Fruit fly (Drosophila melanogaster): ENCODE measurements around the gene Eig71Ef.

Gene Eig71Ef

DNA sequence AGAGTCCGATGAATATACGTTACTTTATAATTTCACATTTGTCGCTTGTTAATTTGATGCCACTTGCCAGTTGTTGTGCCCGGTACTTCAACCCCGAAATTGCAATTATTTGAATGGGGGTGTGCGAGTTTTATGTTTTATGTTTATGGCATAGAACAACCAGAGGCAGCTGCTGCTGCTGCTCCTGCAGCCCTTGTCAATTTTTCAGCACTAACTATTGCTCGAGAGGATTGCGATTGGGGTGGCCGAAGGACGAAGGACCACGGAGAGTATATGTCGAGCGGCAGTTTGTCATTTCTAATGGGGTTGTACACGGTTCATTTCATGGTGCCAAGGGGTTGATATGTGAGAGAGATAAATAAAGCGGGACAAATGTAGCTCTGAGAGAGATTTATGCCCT is 33.1 kb downstream of the Eig71Ef start:
- TF ChIP-seq CG15710 (tag; optimal IDR thresholded peaks at IDR 0.05) (no peak), CG4496 (GFP tag; IDR thresholded peaks at IDR 0.05) (peak; percentile 11; the same call in 1 of the 3 replicates), CG9948 (tag; optimal IDR thresholded peaks at IDR 0.05) (no peak), Snoo (tag; optimal IDR thresholded peaks at IDR 0.05) (no peak)

DNA sequence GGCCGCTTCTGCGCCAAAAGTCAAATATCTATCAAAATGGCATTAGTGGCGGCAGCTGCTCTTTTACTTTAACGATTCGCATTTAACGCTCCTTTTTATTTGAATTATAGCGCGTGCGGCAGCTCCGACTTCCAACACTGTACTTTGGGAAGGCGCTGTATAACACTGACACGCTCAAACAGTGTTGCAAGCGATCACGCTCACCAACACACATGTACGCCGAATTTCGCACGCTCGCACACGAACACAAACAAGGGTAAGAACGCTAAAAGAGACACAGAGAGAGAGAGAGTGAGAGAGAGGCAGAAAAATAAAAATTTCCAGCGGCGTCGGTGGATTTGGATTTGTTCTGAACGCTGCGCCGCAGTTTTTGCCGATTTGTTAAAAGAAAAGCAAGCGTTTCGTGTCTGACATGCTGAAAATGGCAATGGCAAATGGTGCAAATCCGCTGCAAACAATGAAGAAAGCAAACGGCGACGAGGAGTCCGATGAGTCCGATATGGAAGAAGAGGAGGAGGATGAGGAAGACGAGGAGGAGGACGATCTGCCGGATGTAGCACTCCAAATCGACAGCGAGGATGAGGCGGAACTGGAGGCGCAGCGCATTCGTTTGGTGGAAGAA is 37.5 kb downstream of the Eig71Ef start, which contains the start of gene Phs:
TSS of gene Phs (plus strand) at position 276 of the 622 bp plus-strand sequence.
- TF ChIP-seq CG10348 (GFP tag; IDR thresholded peaks at IDR 0.05) (no peak), CG32121 (GFP tag; IDR thresholded peaks at IDR 0.05) (peak; percentile 73), Pif1A (GFP tag; optimal IDR thresholded peaks at IDR 0.05) (no peak), CG12605 (GFP tag; IDR thresholded peaks at IDR 0.05) (no peak), CG13204 (GFP tag; optimal IDR thresholded peaks at IDR 0.05) (peak; percentile 38), CG8301 (tag; optimal IDR thresholded peaks at IDR 0.05) (no peak), EcR (GFP tag; optimal IDR thresholded peaks at IDR 0.05) (peak; percentile 64), CG15710 (tag; optimal IDR thresholded peaks at IDR 0.05) (peak; percentile 46), fd96Ca (GFP tag; IDR thresholded peaks at IDR 0.05) (peak; percentile 81), CG17806 (tag; optimal IDR thresholded peaks at IDR 0.05) (peak; percentile 27), CG8159 (tag; optimal IDR thresholded peaks at IDR 0.05) (peak; percentile 52), D1 (tag; optimal IDR thresholded peaks at IDR 0.05) (peak; percentile 9), CG34367 (tag; optimal IDR thresholded peaks at IDR 0.05) (peak; percentile 44), CG9948 (tag; optimal IDR thresholded peaks at IDR 0.05) (no peak), rn (GFP tag; IDR thresholded peaks at IDR 0.05) (no peak), Snoo (tag; optimal IDR thresholded peaks at IDR 0.05) (peak; percentile 73), Ets98B (GFP tag; IDR thresholded peaks at IDR 0.05) (peak; percentile 76), CG14655 (GFP tag; optimal IDR thresholded peaks at IDR 0.05) (no peak), gl (tag; optimal IDR thresholded peaks at IDR 0.05) (peak; percentile 2), Pif1B (GFP tag; optimal IDR thresholded peaks at IDR 0.05) (peak; percentile 63), CG4496 (GFP tag; IDR thresholded peaks at IDR 0.05) (peak; percentile 82)

DNA sequence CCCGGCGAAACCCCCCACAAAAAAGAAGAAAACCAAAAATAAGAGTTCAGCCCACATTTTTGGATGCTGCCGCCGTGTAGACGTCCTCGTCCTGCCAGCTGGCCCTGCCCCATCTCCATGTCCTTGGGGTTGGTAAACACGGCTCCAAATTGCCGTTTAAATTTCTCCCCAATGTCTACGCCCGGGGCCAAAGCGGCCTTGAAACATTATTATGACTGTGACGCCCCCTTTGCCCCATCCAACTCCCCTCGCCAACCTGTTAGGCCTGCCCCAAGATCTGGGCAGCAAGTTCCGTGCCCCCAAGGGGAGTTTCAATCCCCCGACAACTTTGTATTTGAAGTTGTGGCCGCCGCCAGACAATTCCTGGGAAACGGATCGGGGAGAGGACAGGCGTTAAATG is 40.3 kb downstream of the Eig71Ef start:
- TF ChIP-seq CG34367 (tag; optimal IDR thresholded peaks at IDR 0.05): no peak
- TF ChIP-seq Pif1A (GFP tag; optimal IDR thresholded peaks at IDR 0.05): no peak

DNA sequence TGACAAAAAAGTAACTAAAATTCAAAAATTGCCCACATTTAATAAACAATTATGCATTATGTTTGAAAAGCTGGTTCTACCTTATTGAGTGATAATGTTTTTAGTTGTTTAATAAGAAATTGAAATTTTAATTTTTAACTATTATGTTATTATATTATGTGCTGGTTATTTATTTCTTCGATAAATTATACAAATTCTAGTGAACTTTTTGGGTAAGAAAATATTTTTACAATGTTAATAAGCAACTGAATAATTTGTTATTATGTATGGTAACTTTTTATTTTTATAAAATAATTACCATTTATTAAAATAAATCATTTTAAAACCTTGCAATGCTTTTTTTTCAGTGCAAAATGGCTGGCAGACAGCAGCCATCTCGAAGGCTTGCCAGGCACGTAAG is 40.7 kb downstream of the Eig71Ef start:
- TF ChIP-seq CG14655 (GFP tag; optimal IDR thresholded peaks at IDR 0.05): no peak
- TF ChIP-seq CG9948 (tag; optimal IDR thresholded peaks at IDR 0.05): no peak
- TF ChIP-seq rn (GFP tag; IDR thresholded peaks at IDR 0.05): no peak
- no peak for TF ChIP-seq CG12605 (GFP tag; IDR thresholded peaks at IDR 0.05)
- TF ChIP-seq Snoo (tag; optimal IDR thresholded peaks at IDR 0.05): no peak
- TF ChIP-seq fd96Ca (GFP tag; IDR thresholded peaks at IDR 0.05): no peak
- no peak for TF ChIP-seq CG8301 (tag; optimal IDR thresholded peaks at IDR 0.05)
- TF ChIP-seq D1 (tag; optimal IDR thresholded peaks at IDR 0.05): no peak
- TF ChIP-seq CG32121 (GFP tag; IDR thresholded peaks at IDR 0.05): no peak
- no peak for TF ChIP-seq CG10348 (GFP tag; IDR thresholded peaks at IDR 0.05)
- TF ChIP-seq EcR (GFP tag; optimal IDR thresholded peaks at IDR 0.05): no peak
- TF ChIP-seq Pif1B (GFP tag; optimal IDR thresholded peaks at IDR 0.05): no peak
- TF ChIP-seq CG17806 (tag; optimal IDR thresholded peaks at IDR 0.05): no peak
- TF ChIP-seq CG34367 (tag; optimal IDR thresholded peaks at IDR 0.05): no peak
- no peak for TF ChIP-seq Pif1A (GFP tag; optimal IDR thresholded peaks at IDR 0.05)
- TF ChIP-seq CG8159 (tag; optimal IDR thresholded peaks at IDR 0.05): no peak

DNA sequence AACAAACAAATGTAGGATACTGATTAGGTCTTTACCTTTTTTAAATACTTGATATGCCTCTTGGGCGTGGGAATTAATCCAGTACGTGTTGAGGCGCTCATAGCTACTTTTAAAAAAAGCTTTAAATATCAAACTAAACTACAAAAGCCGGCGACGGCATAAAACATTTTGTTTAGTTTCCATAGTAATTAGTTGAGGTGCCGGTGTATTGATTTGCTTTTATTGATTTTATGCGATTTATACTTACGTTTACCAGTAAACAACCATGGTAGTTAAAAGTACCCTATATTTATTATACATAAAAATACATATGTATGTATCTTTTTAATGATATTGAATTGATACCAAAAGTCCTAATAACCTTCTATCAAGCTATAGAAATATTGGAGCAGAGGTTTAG is 44.5 kb downstream of the Eig71Ef start, which contains the start of gene CG13449:
TSS of gene CG13449 (minus strand) at position 101 of the 400 bp plus-strand sequence.
- TF ChIP-seq CG12605 (GFP tag; IDR thresholded peaks at IDR 0.05) (no peak), Pif1A (GFP tag; optimal IDR thresholded peaks at IDR 0.05) (no peak), Ets98B (GFP tag; IDR thresholded peaks at IDR 0.05) (no peak), CG10348 (GFP tag; IDR thresholded peaks at IDR 0.05) (no peak), Snoo (tag; optimal IDR thresholded peaks at IDR 0.05) (no peak)

DNA sequence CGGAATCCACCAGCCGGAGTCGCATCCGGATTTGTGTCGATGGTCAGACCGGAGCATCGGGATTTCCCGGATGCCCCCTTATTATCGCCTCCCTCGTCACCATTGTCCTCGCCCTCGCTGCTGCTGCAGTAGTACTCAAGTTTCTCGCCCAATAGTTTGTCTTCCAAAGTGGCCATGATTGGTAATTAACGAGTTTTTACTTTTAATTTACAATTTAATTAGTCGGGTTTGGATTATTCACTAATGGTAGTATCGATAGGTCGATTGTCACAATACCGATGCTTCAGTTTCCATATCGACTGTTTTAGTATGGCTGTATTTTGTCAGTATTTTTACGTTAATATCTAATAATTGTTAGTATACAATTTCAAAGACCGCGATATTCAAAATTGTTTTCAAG is 47.1 kb downstream of the Eig71Ef start, which contains the start of gene CG7650:
TSS of gene CG7650 (minus strand) at position 278 of the 400 bp plus-strand sequence.
- TF ChIP-seq CG34367 (tag; optimal IDR thresholded peaks at IDR 0.05) (no peak), CG10348 (GFP tag; IDR thresholded peaks at IDR 0.05) (no peak), Pif1A (GFP tag; optimal IDR thresholded peaks at IDR 0.05) (no peak), EcR (GFP tag; optimal IDR thresholded peaks at IDR 0.05) (no peak), CG4496 (GFP tag; IDR thresholded peaks at IDR 0.05) (no peak)
